Worm (Caenorhabditis elegans): ENCODE measurements around the gene C27D6.11.

Gene C27D6.11

DNA sequence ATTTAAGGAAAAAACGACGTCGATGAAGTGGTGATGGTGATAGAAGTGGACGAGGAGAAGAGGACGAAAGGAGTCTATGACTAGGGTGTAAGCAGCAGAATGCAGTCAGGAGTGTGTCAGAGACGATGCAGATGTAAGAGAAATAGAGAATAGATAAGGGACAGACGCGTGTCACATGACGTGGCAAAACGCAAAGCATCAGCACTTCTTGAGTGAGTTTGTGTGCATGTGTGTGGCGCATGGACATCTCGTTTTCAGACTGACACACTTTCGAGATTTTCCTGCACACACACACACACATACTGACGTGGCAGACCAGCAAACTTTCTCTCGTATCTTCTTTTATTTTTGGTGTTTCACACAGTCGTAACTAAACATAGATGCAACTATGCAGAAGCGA lies 21.4 kb upstream of the C27D6.11 start (continued):
- TF ChIP-seq pha-4 (tag; optimal IDR thresholded peaks at IDR 0.05): no peak
- no peak for TF ChIP-seq ztf-25 (GFP tag; IDR thresholded peaks at IDR 0.05)
- no peak for TF ChIP-seq lag-1 (GFP tag; IDR thresholded peaks at IDR 0.05)
- TF ChIP-seq snpc-1.3 (tag; optimal IDR thresholded peaks at IDR 0.05; ENCODE audit: insufficient read depth): no peak
- no peak for TF ChIP-seq B0019.2 (GFP tag; conservative IDR thresholded peaks at IDR 0.05)
- TF ChIP-seq D2030.7 (GFP tag; IDR thresholded peaks at IDR 0.05): no peak
- TF ChIP-seq rec-8 (tag; optimal IDR thresholded peaks at IDR 0.05): no peak
- peak; percentile 46 for TF ChIP-seq tbp1 (GFP tag; optimal IDR thresholded peaks at IDR 0.05)
- no peak for TF ChIP-seq dpl-1 (GFP tag; optimal IDR thresholded peaks at IDR 0.05)
- TF ChIP-seq C17E4.6 (GFP tag; IDR thresholded peaks at IDR 0.05): no peak
- TF ChIP-seq lin-54 (GFP tag; optimal IDR thresholded peaks at IDR 0.05): peak; percentile 20
- TF ChIP-seq C06A6.2 (GFP tag; conservative IDR thresholded peaks at IDR 0.05): peak; percentile 59; the same call in 1 of the 2 replicates
- TF ChIP-seq cebp-2 (GFP tag; IDR thresholded peaks at IDR 0.05): no peak
- TF ChIP-seq F49E8.2 (tag; optimal IDR thresholded peaks at IDR 0.05; ENCODE audit: insufficient read depth): no peak
- no peak for TF ChIP-seq B0035.1 (tag; optimal IDR thresholded peaks at IDR 0.05)
- TF ChIP-seq rcor-1 (GFP tag; IDR thresholded peaks at IDR 0.05): peak; percentile 42; the same call in 1 of the 2 replicates
- no peak for TF ChIP-seq Y53F4B.3 (GFP tag; IDR thresholded peaks at IDR 0.05)
- no peak for TF ChIP-seq Y67H2A.10 (GFP tag; conservative IDR thresholded peaks at IDR 0.05)
- no peak for TF ChIP-seq T07F8.4 (tag; optimal IDR thresholded peaks at IDR 0.05)
- TF ChIP-seq nhr-80 (tag; optimal IDR thresholded peaks at IDR 0.05): peak; percentile 92
- TF ChIP-seq ztf-18 (tag; optimal IDR thresholded peaks at IDR 0.05): peak; percentile 17
- TF ChIP-seq ceh-27 (GFP tag; optimal IDR thresholded peaks at IDR 0.05): peak; percentile 63
- TF ChIP-seq attf-3 (GFP tag; conservative IDR thresholded peaks at IDR 0.05): no peak
- TF ChIP-seq egl-18 (GFP tag; IDR thresholded peaks at IDR 0.05): no peak
- peak; percentile 84 for TF ChIP-seq atf-7 (tag; optimal IDR thresholded peaks at IDR 0.05)
- no peak for TF ChIP-seq mel-28 (tag; optimal IDR thresholded peaks at IDR 0.05; ENCODE audit: borderline replicate concordance)
- TF ChIP-seq Y95B8A.8 (GFP tag; IDR thresholded peaks at IDR 0.05): no peak
- peak; percentile 70 for TF ChIP-seq zfh-2 (GFP tag; conservative IDR thresholded peaks at IDR 0.05)
- no peak for TF ChIP-seq unc-62 (GFP tag; optimal IDR thresholded peaks at IDR 0.05)
- TF ChIP-seq let-526 (GFP tag; IDR thresholded peaks at IDR 0.05): peak; percentile 80
- no peak for TF ChIP-seq akir-1 (GFP tag; optimal IDR thresholded peaks at IDR 0.05)
- TF ChIP-seq K11D2.4 (GFP tag; IDR thresholded peaks at IDR 0.05): 0 out of 2 replicates have a peak, but pooled peaks have one; percentile 50
- TF ChIP-seq ceh-79 (tag; optimal IDR thresholded peaks at IDR 0.05): no peak
- no peak for TF ChIP-seq ztf-3 (GFP tag; optimal IDR thresholded peaks at IDR 0.05)
- peak; percentile 22 for TF ChIP-seq madf-10 (tag; optimal IDR thresholded peaks at IDR 0.05)
- peak; percentile 75 for TF ChIP-seq ZK185.1 (tag; optimal IDR thresholded peaks at IDR 0.05; ENCODE audit: poor library complexity, severe bottlenecking)
- TF ChIP-seq fkh-3 (tag; optimal IDR thresholded peaks at IDR 0.05): no peak
- TF ChIP-seq F55B11.4 (tag; optimal IDR thresholded peaks at IDR 0.05; ENCODE audit: borderline replicate concordance, insufficient read depth): no peak
- no peak for TF ChIP-seq mes-4 (tag; optimal IDR thresholded peaks at IDR 0.05)
- no peak for TF ChIP-seq sptf-2 (GFP tag; optimal IDR thresholded peaks at IDR 0.05)
- peak; percentile 55 for TF ChIP-seq somi-1 (GFP tag; optimal IDR thresholded peaks at IDR 0.05)
- TF ChIP-seq snpc-1.1 (tag; optimal IDR thresholded peaks at IDR 0.05; ENCODE audit: insufficient read depth): no peak
- no peak for TF ChIP-seq ama-1 (optimal IDR thresholded peaks at IDR 0.05)
- TF ChIP-seq ama-1 (GFP tag; optimal IDR thresholded peaks at IDR 0.05): no peak
- TF ChIP-seq hlh-12 (tag; optimal IDR thresholded peaks at IDR 0.05): no peak
- TF ChIP-seq snpc-4 (GFP tag; optimal IDR thresholded peaks at IDR 0.05): no peak
- peak in 3 of 4 experiments; percentile 19 to 56 (median 29) for TF ChIP-seq snpc-4 (tag; optimal IDR thresholded peaks at IDR 0.05)
- TF ChIP-seq him-1 (tag; optimal IDR thresholded peaks at IDR 0.05): no peak
- TF ChIP-seq snpc-3.4 (tag; optimal IDR thresholded peaks at IDR 0.05): no peak
